Worm (Caenorhabditis elegans): ENCODE measurements around the gene nlp-76.
A peak's percentile ranks its signal among the peaks of the same experiment; 100 is the strongest.

Gene nlp-76

DNA sequence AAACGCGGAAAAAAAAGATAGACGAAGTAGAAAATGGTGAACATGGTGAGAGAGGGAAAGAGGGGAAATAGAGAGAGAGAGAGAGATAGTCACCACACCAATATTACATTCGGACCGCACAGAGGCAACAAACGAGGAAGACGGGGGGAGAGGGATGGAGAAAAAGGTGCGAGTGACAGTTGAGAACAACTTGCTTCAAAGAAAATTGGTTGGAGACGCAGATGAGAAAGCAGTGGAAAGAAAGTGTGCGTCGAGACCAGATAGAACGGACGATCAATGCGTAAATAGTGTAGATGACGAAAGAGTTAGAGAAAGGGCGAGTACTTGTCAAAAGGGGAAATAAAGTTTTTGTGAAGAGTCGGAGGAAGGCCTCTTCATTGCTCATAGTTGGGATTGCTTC, 6.7 kb upstream of the nlp-76 start:
- TF ChIP-seq sptf-1 (tag; optimal IDR thresholded peaks at IDR 0.05) (peak; percentile 68), lsy-2 (tag; optimal IDR thresholded peaks at IDR 0.05) (peak; percentile 10), zip-8 (tag; optimal IDR thresholded peaks at IDR 0.05) (no peak), lin-32 (GFP tag; optimal IDR thresholded peaks at IDR 0.05) (no peak), M03D4.4 (tag; optimal IDR thresholded peaks at IDR 0.05) (peak; percentile 48), unc-39 (tag; optimal IDR thresholded peaks at IDR 0.05) (no peak), mls-2 (tag; optimal IDR thresholded peaks at IDR 0.05) (peak; percentile 76), mab-5 (tag; optimal IDR thresholded peaks at IDR 0.05) (no peak), hlh-1 (tag; optimal IDR thresholded peaks at IDR 0.05) (peak; percentile 72), lin-13 (tag; optimal IDR thresholded peaks at IDR 0.05) (no peak), nhr-76 (tag; optimal IDR thresholded peaks at IDR 0.05) (no peak), blmp-1 (tag; optimal IDR thresholded peaks at IDR 0.05) (no peak), mep-1 (tag; optimal IDR thresholded peaks at IDR 0.05) (peak; percentile 5), nhr-237 (tag; optimal IDR thresholded peaks at IDR 0.05) (peak; percentile 74), unc-120 (tag; optimal IDR thresholded peaks at IDR 0.05; ENCODE audit: poor library complexity, severe bottlenecking) (peak; percentile 92), drap-1 (GFP tag; optimal IDR thresholded peaks at IDR 0.05) (peak; percentile 23), cnd-1 (tag; optimal IDR thresholded peaks at IDR 0.05) (no peak), nhr-12 (tag; optimal IDR thresholded peaks at IDR 0.05) (peak; percentile 10), ceh-39 (tag; optimal IDR thresholded peaks at IDR 0.05) (no peak), elt-1 (tag; optimal IDR thresholded peaks at IDR 0.05; ENCODE audit: borderline replicate concordance, insufficient read depth) (no peak), elt-3 (tag; optimal IDR thresholded peaks at IDR 0.05) (peak; percentile 55), ztf-11 (tag; optimal IDR thresholded peaks at IDR 0.05) (peak; percentile 10), nhr-2 (tag; optimal IDR thresholded peaks at IDR 0.05) (peak; percentile 13), ham-2 (GFP tag; optimal IDR thresholded peaks at IDR 0.05) (peak; percentile 43), flh-1 (GFP tag; optimal IDR thresholded peaks at IDR 0.05) (no peak), sem-2 (GFP tag; optimal IDR thresholded peaks at IDR 0.05) (no peak), bed-3 (GFP tag; optimal IDR thresholded peaks at IDR 0.05) (no peak), nhr-28 (tag; optimal IDR thresholded peaks at IDR 0.05) (peak; percentile 34), snpc-4 (tag; optimal IDR thresholded peaks at IDR 0.05) (no peak), unc-62 (GFP tag; optimal IDR thresholded peaks at IDR 0.05) (peak; percentile 89), ceh-83 (GFP tag; optimal IDR thresholded peaks at IDR 0.05) (no peak), ceh-43 (GFP tag; optimal IDR thresholded peaks at IDR 0.05) (no peak), ces-1 (GFP tag; optimal IDR thresholded peaks at IDR 0.05) (peak; percentile 82), tbx-8 (GFP tag; optimal IDR thresholded peaks at IDR 0.05) (no peak), pha-4 (tag; optimal IDR thresholded peaks at IDR 0.05) (peak; percentile 35)

DNA sequence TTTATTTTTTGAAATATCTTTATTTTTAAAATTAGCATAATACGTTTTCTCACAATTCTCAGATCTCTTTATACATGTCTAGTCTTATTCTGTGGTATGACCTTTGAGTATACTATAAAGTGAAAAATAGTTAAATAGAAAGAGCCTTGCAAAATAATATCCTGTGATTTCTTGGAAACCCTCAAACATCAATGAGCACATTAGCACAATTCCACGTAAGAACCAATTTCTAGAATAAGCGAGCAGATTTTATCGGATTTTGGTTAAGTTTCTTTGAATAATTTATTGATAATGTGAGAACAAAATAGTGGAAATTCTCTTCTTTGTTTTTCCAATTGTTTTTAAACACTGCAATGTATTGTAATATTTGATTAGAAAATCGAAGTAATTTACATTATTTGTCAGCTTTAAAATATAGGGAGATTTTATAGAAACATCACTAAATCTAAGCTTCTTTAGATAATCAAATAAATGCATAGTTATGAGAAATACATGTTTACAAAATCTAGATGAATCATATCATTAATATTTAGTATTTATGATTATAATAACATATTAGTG, 5.3 kb upstream of the nlp-76 start:
- TF ChIP-seq mep-1 (tag; optimal IDR thresholded peaks at IDR 0.05) (no peak), sptf-1 (tag; optimal IDR thresholded peaks at IDR 0.05) (no peak), ceh-43 (GFP tag; optimal IDR thresholded peaks at IDR 0.05) (no peak), ztf-11 (tag; optimal IDR thresholded peaks at IDR 0.05) (no peak), pha-4 (tag; optimal IDR thresholded peaks at IDR 0.05) (no peak), mls-2 (tag; optimal IDR thresholded peaks at IDR 0.05) (no peak), nhr-2 (tag; optimal IDR thresholded peaks at IDR 0.05) (no peak), nhr-12 (tag; optimal IDR thresholded peaks at IDR 0.05) (no peak), lsy-2 (tag; optimal IDR thresholded peaks at IDR 0.05) (no peak), blmp-1 (tag; optimal IDR thresholded peaks at IDR 0.05) (no peak), nhr-76 (tag; optimal IDR thresholded peaks at IDR 0.05) (no peak), bed-3 (GFP tag; optimal IDR thresholded peaks at IDR 0.05) (no peak), zip-8 (tag; optimal IDR thresholded peaks at IDR 0.05) (no peak), ham-2 (GFP tag; optimal IDR thresholded peaks at IDR 0.05) (no peak)

DNA sequence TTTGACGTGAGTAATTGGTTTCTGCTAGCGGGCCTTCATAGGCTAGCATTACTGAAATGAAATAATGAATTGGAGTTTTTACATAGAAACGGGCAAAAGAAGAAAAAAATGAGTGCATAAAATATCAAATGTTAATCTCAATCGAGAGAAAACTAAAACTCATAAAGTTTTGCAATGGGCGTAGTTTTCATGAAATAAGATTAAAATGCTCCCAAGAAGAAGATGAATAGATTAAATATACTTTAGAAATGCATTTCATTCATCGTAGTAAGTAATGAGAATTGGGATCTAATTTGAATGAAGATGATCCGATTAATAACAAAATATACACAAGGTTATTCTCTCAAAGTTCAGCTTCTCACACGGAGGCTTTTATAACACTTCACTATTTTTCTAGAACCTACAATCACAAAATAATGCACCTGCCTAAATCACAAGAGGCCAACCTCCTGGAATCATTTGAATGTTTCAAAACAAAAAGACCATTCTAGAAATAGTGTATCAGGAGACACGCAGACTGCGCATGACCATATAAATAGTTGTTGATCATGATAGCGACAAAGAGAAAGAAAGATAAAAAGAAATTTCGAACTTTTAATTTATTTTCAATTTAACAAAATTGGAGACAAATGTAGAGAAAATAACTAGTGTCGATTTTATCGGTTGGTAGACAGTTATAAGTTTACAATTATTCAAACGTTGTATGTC, 4.3 kb upstream of the nlp-76 start, which contains the start of gene nhr-17:
nhr-17 (minus strand) TSS at position 51 of the 708 bp plus-strand sequence.
- TF ChIP-seq snpc-4 (tag; optimal IDR thresholded peaks at IDR 0.05): no peak

Data from whole organism, mixed stage, embryonic.